Worm (Caenorhabditis elegans) whole organism, late embryonic: ENCODE measurements around the gene F11E6.11.

Experiments used
- C08G9.2 ChIP-seq: sonication (generic microtip); optimal IDR thresholded peaks from 2 replicates; lab custom pipeline; 2016; ENCODE audit warnings: mild to moderate bottlenecking, missing genetic modification characterization, moderate library complexity, missing compliant biosample characterization
- ama-1 ChIP-seq: fragments of 150-350 bp; optimal IDR thresholded peaks from 2 replicates; lab custom pipeline; 2014
- ceh-48 ChIP-seq: sonication (generic microtip); optimal IDR thresholded peaks from 2 replicates; lab custom pipeline; 2016; ENCODE audit warnings: missing genetic modification characterization, inconsistent platforms, missing compliant biosample characterization
- ets-4 ChIP-seq: sonication (generic microtip); optimal IDR thresholded peaks from 2 replicates; lab custom pipeline; 2016; ENCODE audit warnings: missing genetic modification characterization, missing compliant biosample characterization

- TF ChIP-seq ets-4 (tag; lab: Kevin White, UChicago): no peak
- TF ChIP-seq ceh-48: no peak
- TF ChIP-seq C08G9.2 (tag; lab: Kevin White, UChicago): no peak
- no peak for TF ChIP-seq ama-1 (lab: Kevin White, UChicago)
These were observed 2.6 kb upstream of the F11E6.11 start, which contains the start of gene C06A12.19 for ce11 chrIV:17440001-17440400.
